Worm (Caenorhabditis elegans) whole organism, mixed stage, embryonic: Measurements from ENCODE around the gene lelo-3.
A peak's percentile ranks its signal among the peaks of the same experiment; 100 is the strongest.

ENCODE experiments used
- M03D4.4 ChIP-seq: sonication (generic microtip); optimal IDR thresholded peaks from 2 replicates; lab custom pipeline; 2017; ENCODE audit warnings: mild to moderate bottlenecking, missing genetic modification characterization, missing compliant biosample characterization
- blmp-1 ChIP-seq: fragments of 150-350 bp; optimal IDR thresholded peaks from 2 replicates; lab custom pipeline; 2014; ENCODE audit warnings: missing biosample characterization, missing genetic modification characterization
- ceh-39 ChIP-seq: fragments of 150-350 bp; optimal IDR thresholded peaks from 2 replicates; lab custom pipeline; 2014; ENCODE audit warnings: missing biosample characterization, missing genetic modification characterization
- ceh-43 ChIP-seq: fragments of 200-800 bp; sonication (Bioruptor generic); optimal IDR thresholded peaks from 2 replicates; lab custom pipeline; 2018; ENCODE audit warnings: mild to moderate bottlenecking, missing genetic modification characterization, moderate library complexity, missing compliant biosample characterization
- ceh-83 ChIP-seq: fragments of 200-800 bp; sonication (Bioruptor generic); optimal IDR thresholded peaks from 2 replicates; lab custom pipeline; 2018; ENCODE audit warnings: mild to moderate bottlenecking, missing genetic modification characterization, missing compliant biosample characterization
- ces-1 ChIP-seq: fragments of 150-350 bp; optimal IDR thresholded peaks from 2 replicates; lab custom pipeline; 2014; ENCODE audit warnings: missing biosample characterization, missing genetic modification reagents, missing genetic modification characterization
- cnd-1 ChIP-seq: fragments of 200-800 bp; sonication (Bioruptor generic); optimal IDR thresholded peaks from 2 replicates; lab custom pipeline; 2018; ENCODE audit warnings: mild to moderate bottlenecking, missing genetic modification characterization, missing compliant biosample characterization
- drap-1 ChIP-seq: fragments of 200-800 bp; sonication (Bioruptor generic); optimal IDR thresholded peaks from 3 replicates; lab custom pipeline; 2018; ENCODE audit warnings: mild to moderate bottlenecking, missing genetic modification characterization, missing compliant biosample characterization
- elt-3 ChIP-seq: fragments of 150-350 bp; optimal IDR thresholded peaks from 2 replicates; lab custom pipeline; 2014; ENCODE audit warnings: missing biosample characterization, missing genetic modification characterization
- flh-1 ChIP-seq: fragments of 200-800 bp; sonication (Bioruptor generic); optimal IDR thresholded peaks from 2 replicates; lab custom pipeline; 2018; ENCODE audit warnings: mild to moderate bottlenecking, missing genetic modification characterization, moderate library complexity, missing compliant biosample characterization
- ham-2 ChIP-seq: fragments of 200-800 bp; sonication (Bioruptor generic); optimal IDR thresholded peaks from 2 replicates; lab custom pipeline; 2018; ENCODE audit warnings: mild to moderate bottlenecking, missing genetic modification characterization, missing compliant biosample characterization
- hlh-1 ChIP-seq: fragments of 150-350 bp; optimal IDR thresholded peaks from 2 replicates; lab custom pipeline; 2014; ENCODE audit warnings: missing biosample characterization, missing genetic modification reagents, missing genetic modification characterization
- lin-13 ChIP-seq: fragments of 150-350 bp; optimal IDR thresholded peaks from 2 replicates; lab custom pipeline; 2014; ENCODE audit warnings: missing biosample characterization, missing genetic modification characterization
- lin-32 ChIP-seq: fragments of 200-800 bp; sonication (Bioruptor generic); optimal IDR thresholded peaks from 2 replicates; lab custom pipeline; 2018; ENCODE audit warnings: mild to moderate bottlenecking, missing genetic modification characterization, missing compliant biosample characterization
- lsy-2 ChIP-seq: fragments of 150-350 bp; optimal IDR thresholded peaks from 2 replicates; lab custom pipeline; 2014; ENCODE audit warnings: missing biosample characterization, missing genetic modification characterization
- mls-2 ChIP-seq: sonication (generic microtip); optimal IDR thresholded peaks from 2 replicates; lab custom pipeline; 2016; ENCODE audit warnings: mild to moderate bottlenecking, missing genetic modification characterization, moderate library complexity, missing compliant biosample characterization
- nhr-12 ChIP-seq: fragments of 150-350 bp; optimal IDR thresholded peaks from 2 replicates; lab custom pipeline; 2014; ENCODE audit warnings: missing biosample characterization, missing genetic modification characterization
- nhr-2 ChIP-seq: fragments of 150-350 bp; optimal IDR thresholded peaks from 2 replicates; lab custom pipeline; 2014; ENCODE audit warnings: missing biosample characterization, missing genetic modification characterization
- nhr-237 ChIP-seq: fragments of 150-350 bp; optimal IDR thresholded peaks from 2 replicates; lab custom pipeline; 2014; ENCODE audit warnings: missing biosample characterization, missing genetic modification characterization
- nhr-28 ChIP-seq: fragments of 150-350 bp; optimal IDR thresholded peaks from 2 replicates; lab custom pipeline; 2014; ENCODE audit warnings: missing biosample characterization, missing genetic modification characterization
- nhr-76 ChIP-seq: sonication (generic microtip); optimal IDR thresholded peaks from 2 replicates; lab custom pipeline; 2017; ENCODE audit warnings: missing biosample characterization, missing genetic modification characterization
- pha-4 ChIP-seq: fragments of 150-350 bp; optimal IDR thresholded peaks from 2 replicates; lab custom pipeline; 2018; ENCODE audit warnings: missing biosample characterization, missing genetic modification reagents, missing genetic modification characterization
- snpc-4 ChIP-seq: fragments of 150-350 bp; optimal IDR thresholded peaks from 2 replicates; lab custom pipeline; 2014; ENCODE audit warnings: missing biosample characterization, missing genetic modification characterization
- tbx-8 ChIP-seq: fragments of 200-800 bp; sonication (Bioruptor generic); optimal IDR thresholded peaks from 2 replicates; lab custom pipeline; 2018; ENCODE audit warnings: mild to moderate bottlenecking, missing genetic modification characterization, moderate library complexity, missing compliant biosample characterization
- unc-120 ChIP-seq: sonication (generic microtip); optimal IDR thresholded peaks from 2 replicates; lab custom pipeline; 2017; ENCODE audit warnings: missing genetic modification characterization, missing compliant biosample characterization; ENCODE audit not compliant: poor library complexity, severe bottlenecking
- unc-39 ChIP-seq: fragments of 150-350 bp; optimal IDR thresholded peaks from 2 replicates; lab custom pipeline; 2014; ENCODE audit warnings: missing biosample characterization, missing genetic modification characterization
- unc-62 ChIP-seq: fragments of 150-350 bp; optimal IDR thresholded peaks from 2 replicates; lab custom pipeline; 2014; ENCODE audit warnings: missing biosample characterization, missing genetic modification reagents, missing genetic modification characterization
- zip-8 ChIP-seq: fragments of 150-350 bp; optimal IDR thresholded peaks from 2 replicates; lab custom pipeline; 2014; ENCODE audit warnings: missing biosample characterization, missing genetic modification characterization

The lelo-3 gene

DNA sequence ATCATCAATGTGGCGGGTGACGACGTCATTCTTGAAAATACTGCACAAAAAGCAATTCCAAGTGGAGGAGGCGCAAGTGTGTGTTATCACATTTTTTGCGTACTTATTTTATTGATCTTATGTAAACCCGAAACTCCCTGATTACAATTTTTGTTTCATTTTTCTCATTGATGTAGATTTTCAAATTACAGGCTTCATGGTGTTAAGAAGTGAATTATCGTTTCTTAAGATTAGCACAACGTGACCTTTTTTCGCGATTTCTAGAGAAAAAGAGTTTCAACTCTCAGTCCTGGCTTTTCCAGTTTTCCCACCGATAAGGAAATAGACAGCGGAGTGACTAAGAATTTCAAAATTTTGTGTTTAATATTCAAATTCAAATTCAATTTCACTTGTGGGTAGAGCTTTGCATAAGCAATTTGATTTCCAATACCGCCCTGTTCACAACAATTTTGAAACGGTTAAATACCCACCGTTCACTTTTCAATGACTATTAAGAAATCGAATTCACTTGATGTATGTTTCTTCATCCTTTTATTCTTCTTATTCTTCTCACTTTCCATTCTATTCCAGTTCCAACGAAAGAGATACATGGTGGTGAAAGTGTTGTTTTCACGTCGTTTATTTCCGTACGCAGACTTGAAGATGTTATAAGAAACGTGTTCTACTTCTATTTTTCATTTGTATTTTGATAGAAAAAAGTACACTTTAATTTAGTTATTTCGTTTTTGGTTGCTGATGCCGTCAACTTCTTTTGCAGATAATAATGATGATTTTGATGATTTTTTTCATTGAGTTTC is 4.6 kb upstream of the lelo-3 start:
- no peak for TF ChIP-seq tbx-8 (GFP tag; lab: Kevin White, UChicago)
- TF ChIP-seq ceh-83 (GFP tag; lab: Kevin White, UChicago), result no peak
- no peak for TF ChIP-seq lsy-2 (tag; lab: Kevin White, UChicago)
- TF ChIP-seq hlh-1 (tag; lab: Kevin White, UChicago), result no peak

DNA sequence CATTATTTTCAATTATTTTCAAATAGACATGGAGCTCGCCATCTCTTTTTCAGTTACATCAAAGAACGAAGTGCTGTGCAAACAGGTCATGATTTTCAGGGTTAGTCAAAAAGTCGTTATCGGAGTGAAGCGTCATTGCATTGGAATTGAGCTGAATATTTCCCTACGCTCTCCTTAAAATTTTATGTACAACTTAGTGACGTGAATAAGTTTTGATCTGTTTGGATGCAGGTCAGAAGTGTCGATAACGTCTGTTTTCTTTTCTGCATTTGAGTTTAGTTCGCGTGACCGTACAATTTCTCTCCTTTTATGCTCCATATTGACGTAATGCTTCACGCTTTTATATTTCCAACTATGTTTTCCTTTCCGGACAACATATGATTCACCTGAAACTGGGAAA is 2.6 kb upstream of the lelo-3 start:
- no peak for TF ChIP-seq ceh-83 (GFP tag; lab: Kevin White, UChicago)
- no peak for TF ChIP-seq nhr-12 (tag; lab: Kevin White, UChicago)

- TF ChIP-seq lin-32 (GFP tag; lab: Kevin White, UChicago) (no peak), tbx-8 (GFP tag; lab: Kevin White, UChicago) (no peak), nhr-2 (tag; lab: Kevin White, UChicago) (no peak), ham-2 (GFP tag; lab: Kevin White, UChicago) (no peak), nhr-237 (tag; lab: Kevin White, UChicago) (no peak), cnd-1 (tag; lab: Kevin White, UChicago) (no peak), elt-3 (tag; lab: Kevin White, UChicago) (no peak), unc-120 (tag; lab: Kevin White, UChicago) (no peak), ces-1 (GFP tag; lab: Kevin White, UChicago) (no peak), unc-62 (no peak), drap-1 (GFP tag; lab: Kevin White, UChicago) (no peak), nhr-28 (tag; lab: Kevin White, UChicago) (no peak), lin-13 (tag; lab: Kevin White, UChicago) (no peak), pha-4 (tag; lab: Kevin White, UChicago) (no peak), M03D4.4 (no peak), nhr-76 (tag; lab: Kevin White, UChicago) (no peak), zip-8 (tag; lab: Kevin White, UChicago) (no peak), ceh-39 (tag; lab: Kevin White, UChicago) (no peak), nhr-12 (tag; lab: Kevin White, UChicago) (no peak), snpc-4 (no peak)
These were observed 1.6 kb downstream of the lelo-3 start for ce11 chrX:6020782-6021181.

ce11 chrX:6019886-6020469 is 2.4 kb downstream of the lelo-3 start, which contains the start of gene C09B8.4:
TSS of gene C09B8.4 (minus strand) at chrX:6019936.
- TF ChIP-seq ces-1 (GFP tag; lab: Kevin White, UChicago), result no peak
- TF ChIP-seq unc-39, result no peak
- TF ChIP-seq snpc-4, result no peak
- TF ChIP-seq ceh-83 (GFP tag; lab: Kevin White, UChicago), result no peak
- no peak for TF ChIP-seq nhr-12 (tag; lab: Kevin White, UChicago)
- TF ChIP-seq M03D4.4, result no peak
- no peak for TF ChIP-seq pha-4 (tag; lab: Kevin White, UChicago)
- no peak for TF ChIP-seq ceh-43 (GFP tag; lab: Kevin White, UChicago)
- TF ChIP-seq hlh-1 (tag; lab: Kevin White, UChicago), result peak; percentile 50

- no peak for TF ChIP-seq nhr-76 (tag; lab: Kevin White, UChicago)
- no peak for TF ChIP-seq M03D4.4
- TF ChIP-seq unc-62, result no peak
- TF ChIP-seq cnd-1 (tag; lab: Kevin White, UChicago), result no peak
- TF ChIP-seq, all 35 proteins: peak for 0
These were observed 7.3 kb downstream of the lelo-3 start, which contains the start of gene C09B8.8 for ce11 chrX:6015096-6015495. TSS of gene C09B8.8 (plus strand) at chrX:6015492.

DNA sequence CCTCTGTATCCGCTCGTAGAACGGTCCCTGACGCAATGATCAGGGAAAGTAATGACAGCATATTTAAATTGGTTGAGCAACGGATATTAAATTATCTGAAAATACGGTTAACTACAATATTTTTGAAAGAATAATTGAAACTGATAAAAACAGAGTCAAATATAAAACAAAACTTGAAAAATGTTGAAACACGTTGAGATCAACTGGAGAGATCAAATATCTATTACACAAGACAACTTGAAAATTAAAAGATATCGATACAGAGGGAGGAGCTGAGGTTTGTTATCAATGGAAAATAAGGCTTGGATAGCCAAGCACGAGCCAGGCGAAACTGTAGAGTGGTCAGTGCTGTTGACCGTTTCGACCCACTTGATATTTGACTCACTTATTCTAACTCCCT is 11.8 kb downstream of the lelo-3 start, which contains the start of gene C09B8.3:
Gene C09B8.3, minus strand, starts transcription at position 101 of the 400 bp plus-strand sequence.
- TF ChIP-seq hlh-1 (tag; lab: Kevin White, UChicago) (no peak), M03D4.4 (no peak), cnd-1 (tag; lab: Kevin White, UChicago) (no peak), unc-120 (tag; lab: Kevin White, UChicago) (no peak), lin-32 (GFP tag; lab: Kevin White, UChicago) (no peak), nhr-237 (tag; lab: Kevin White, UChicago) (no peak), nhr-76 (tag; lab: Kevin White, UChicago) (no peak), elt-3 (tag; lab: Kevin White, UChicago) (no peak), unc-39 (no peak), flh-1 (GFP tag; lab: Kevin White, UChicago) (no peak), blmp-1 (tag; lab: Kevin White, UChicago) (no peak), snpc-4 (no peak), drap-1 (GFP tag; lab: Kevin White, UChicago) (no peak), ceh-43 (GFP tag; lab: Kevin White, UChicago) (no peak), mls-2 (tag; lab: Kevin White, UChicago) (no peak), ces-1 (GFP tag; lab: Kevin White, UChicago) (no peak)
